Worm (Caenorhabditis elegans) whole organism, L1 larva: ENCODE measurements around the gene ZC302.3.

Experiments
- aha-1 ChIP-seq: fragments of 150-350 bp; optimal IDR thresholded peaks from 2 replicates; lab custom pipeline; 2014; ENCODE audit warnings: missing biosample characterization, missing genetic modification characterization
- blmp-1 ChIP-seq: fragments of 150-350 bp; optimal IDR thresholded peaks from 2 replicates; lab custom pipeline; 2014; ENCODE audit warnings: missing biosample characterization, missing genetic modification characterization
- ceh-63 ChIP-seq: fragments of 200-800 bp; sonication (Bioruptor generic); optimal IDR thresholded peaks from 2 replicates; lab custom pipeline; 2018; ENCODE audit warnings: mild to moderate bottlenecking, missing genetic modification characterization, missing compliant biosample characterization
- ceh-8 ChIP-seq: fragments of 200-800 bp; sonication (Bioruptor generic); optimal IDR thresholded peaks from 2 replicates; lab custom pipeline; 2018; ENCODE audit warnings: mild to moderate bottlenecking, missing genetic modification characterization, moderate library complexity, missing compliant biosample characterization
- ceh-82 ChIP-seq, 3 experiments: fragments of 150-350 bp in 1 of 3; sonication (generic microtip) in 2 of 3; optimal IDR thresholded peaks; 2 replicates each; lab custom pipeline; 2014 to 2017; ENCODE audit warnings: missing biosample characterization in 3 of 3, missing genetic modification characterization in 3 of 3
- dpl-1 ChIP-seq, 3 experiments: fragments of 150-350 bp in 2 of 3; sonication (generic microtip) in 1 of 3; optimal IDR thresholded peaks; 2 replicates each; lab custom pipeline; 2014 to 2017; ENCODE audit warnings: missing biosample characterization in 3 of 3, missing genetic modification characterization in 3 of 3, missing genetic modification reagents in 3 of 3
- efl-1 ChIP-seq, 4 experiments: fragments of 150-350 bp; optimal IDR thresholded peaks in 3 of 4; peaks in 1 of 4; 1 replicate in 1 of 4; 2 replicates in 3 of 4; lab custom pipeline; 2014; ENCODE audit warnings: missing biosample characterization in 2 of 4, missing genetic modification characterization in 2 of 4, missing genetic modification reagents in 2 of 4
- efl-3 ChIP-seq: fragments of 200-800 bp; sonication (Bioruptor generic); optimal IDR thresholded peaks from 2 replicates; lab custom pipeline; 2018; ENCODE audit warnings: mild to moderate bottlenecking, missing genetic modification characterization, missing compliant biosample characterization
- elt-3 ChIP-seq, 6 experiments: fragments of 150-350 bp in 1 of 6; sonication (generic microtip); optimal IDR thresholded peaks; 2 replicates each; lab custom pipeline; 2017 to 2018; ENCODE audit warnings: missing biosample characterization in 6 of 6, missing genetic modification characterization in 6 of 6, inconsistent platforms in 1 of 6
- fkh-10 ChIP-seq: sonication (generic microtip); optimal IDR thresholded peaks from 2 replicates; lab custom pipeline; 2017; ENCODE audit warnings: missing biosample characterization, missing genetic modification reagents, missing genetic modification characterization
- fkh-4 ChIP-seq: sonication (generic microtip); optimal IDR thresholded peaks from 2 replicates; lab custom pipeline; 2016; ENCODE audit warnings: missing compliant biosample characterization, missing genetic modification characterization, borderline replicate concordance
- fos-1 ChIP-seq: fragments of 150-350 bp; optimal IDR thresholded peaks from 2 replicates; lab custom pipeline; 2014; ENCODE audit warnings: missing biosample characterization, missing genetic modification characterization
- hlh-4 ChIP-seq: sonication (generic microtip); optimal IDR thresholded peaks from 2 replicates; lab custom pipeline; 2016; ENCODE audit warnings: mild to moderate bottlenecking, missing genetic modification characterization, missing compliant biosample characterization
- lin-13 ChIP-seq: fragments of 150-350 bp; optimal IDR thresholded peaks from 2 replicates; lab custom pipeline; 2014; ENCODE audit warnings: missing biosample characterization, missing genetic modification reagents, missing genetic modification characterization
- lin-14 ChIP-seq: fragments of 200-800 bp; sonication (Bioruptor generic); optimal IDR thresholded peaks from 2 replicates; lab custom pipeline; 2018; ENCODE audit warnings: mild to moderate bottlenecking, missing genetic modification characterization, moderate library complexity, missing compliant biosample characterization
- lin-15B ChIP-seq: fragments of 150-350 bp; sonication (generic microtip); optimal IDR thresholded peaks from 3 replicates; lab custom pipeline; 2014; ENCODE audit warnings: missing biosample characterization, missing genetic modification characterization
- lsy-2 ChIP-seq, 2 experiments: fragments of 150-350 bp; optimal IDR thresholded peaks; 2 replicates each; lab custom pipeline; 2014; ENCODE audit warnings: missing biosample characterization in 2 of 2, missing genetic modification characterization in 2 of 2
- mdl-1 ChIP-seq, 2 experiments: fragments of 150-350 bp; optimal IDR thresholded peaks; 2 replicates each; lab custom pipeline; 2014 to 2017; ENCODE audit warnings: missing biosample characterization in 2 of 2, missing genetic modification characterization in 2 of 2, inconsistent platforms in 1 of 2
- mep-1 ChIP-seq: fragments of 150-350 bp; optimal IDR thresholded peaks from 2 replicates; lab custom pipeline; 2014; ENCODE audit warnings: missing biosample characterization, missing genetic modification characterization
- nhr-11 ChIP-seq: fragments of 150-350 bp; optimal IDR thresholded peaks from 2 replicates; lab custom pipeline; 2014; ENCODE audit warnings: missing biosample characterization, missing genetic modification characterization
- nhr-20 ChIP-seq: sonication (generic microtip); optimal IDR thresholded peaks from 2 replicates; lab custom pipeline; 2016; ENCODE audit warnings: mild to moderate bottlenecking, missing genetic modification characterization, missing compliant biosample characterization
- nhr-28 ChIP-seq: fragments of 150-350 bp; optimal IDR thresholded peaks from 2 replicates; lab custom pipeline; 2014; ENCODE audit warnings: missing biosample characterization, missing genetic modification characterization
- nhr-71 ChIP-seq: sonication (generic microtip); optimal IDR thresholded peaks from 2 replicates; lab custom pipeline; 2016; ENCODE audit warnings: mild to moderate bottlenecking, missing genetic modification characterization, moderate library complexity, missing compliant biosample characterization
- nhr-76 ChIP-seq: sonication (generic microtip); optimal IDR thresholded peaks from 2 replicates; lab custom pipeline; 2017; ENCODE audit warnings: missing biosample characterization, missing genetic modification characterization
- nhr-77 ChIP-seq: fragments of 150-350 bp; optimal IDR thresholded peaks from 2 replicates; lab custom pipeline; 2014; ENCODE audit warnings: missing biosample characterization, missing genetic modification characterization
- nhr-85 ChIP-seq: sonication (generic microtip); peaks from one replicate; lab custom pipeline; 2016; ENCODE audit warnings: missing genetic modification characterization, inconsistent platforms, missing compliant biosample characterization
- pag-3 ChIP-seq: sonication (generic microtip); optimal IDR thresholded peaks from 2 replicates; lab custom pipeline; 2017; ENCODE audit warnings: missing genetic modification characterization, mild to moderate bottlenecking, missing compliant biosample characterization, antibody characterized with exemption, borderline replicate concordance; ENCODE audit not compliant: insufficient read depth
- pqm-1 ChIP-seq: sonication (generic microtip); optimal IDR thresholded peaks from 3 replicates; lab custom pipeline; 2017; ENCODE audit warnings: missing biosample characterization, missing genetic modification characterization
- rnt-1 ChIP-seq: sonication (generic microtip); optimal IDR thresholded peaks from 2 replicates; lab custom pipeline; 2016; ENCODE audit warnings: mild to moderate bottlenecking, missing genetic modification characterization, moderate library complexity, missing compliant biosample characterization
- skn-1 ChIP-seq: fragments of 150-350 bp; optimal IDR thresholded peaks from 2 replicates; lab custom pipeline; 2014; ENCODE audit warnings: missing biosample characterization, missing genetic modification characterization
- snpc-4 ChIP-seq: fragments of 150-350 bp; optimal IDR thresholded peaks from 2 replicates; lab custom pipeline; 2014; ENCODE audit warnings: missing biosample characterization, missing genetic modification characterization
- snu-23 ChIP-seq: sonication (generic microtip); optimal IDR thresholded peaks from 2 replicates; lab custom pipeline; 2016; ENCODE audit warnings: missing genetic modification characterization, missing compliant biosample characterization
- sptf-1 ChIP-seq: fragments of 150-350 bp; optimal IDR thresholded peaks from 2 replicates; lab custom pipeline; 2014; ENCODE audit warnings: missing biosample characterization, missing genetic modification characterization
- sup-37 ChIP-seq: fragments of 200-800 bp; sonication (Bioruptor generic); optimal IDR thresholded peaks from 2 replicates; lab custom pipeline; 2018; ENCODE audit warnings: mild to moderate bottlenecking, missing genetic modification characterization, missing compliant biosample characterization
- tbx-2 ChIP-seq: sonication (generic microtip); optimal IDR thresholded peaks from 2 replicates; lab custom pipeline; 2016; ENCODE audit warnings: missing genetic modification characterization, missing compliant biosample characterization
- zag-1 ChIP-seq: fragments of 150-350 bp; optimal IDR thresholded peaks from 2 replicates; lab custom pipeline; 2014; ENCODE audit warnings: missing biosample characterization, missing genetic modification characterization
- zip-4 ChIP-seq: fragments of 200-800 bp; sonication (Bioruptor generic); optimal IDR thresholded peaks from 2 replicates; lab custom pipeline; 2018; ENCODE audit warnings: mild to moderate bottlenecking, missing genetic modification characterization, moderate library complexity, missing compliant biosample characterization

Gene ZC302.3

DNA sequence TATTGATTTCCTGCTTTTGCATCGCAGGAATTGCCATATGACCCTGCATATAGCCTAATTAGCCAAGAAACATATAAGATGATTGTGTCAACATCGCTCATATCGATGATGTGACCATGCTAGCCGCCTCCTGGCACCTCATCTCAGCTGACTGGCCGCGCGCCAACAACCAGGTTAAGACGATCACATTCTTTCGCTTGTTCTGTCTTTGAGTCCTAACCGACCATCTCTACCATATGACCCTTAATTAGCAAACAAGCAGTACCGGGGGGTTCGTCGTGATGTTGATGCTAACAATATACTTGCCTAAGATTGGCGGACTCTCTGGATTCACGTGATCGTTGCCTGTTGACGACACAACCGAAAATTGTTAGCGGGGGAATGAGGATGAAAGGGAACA, 18.7 kb downstream of the ZC302.3 start (continued):
- TF ChIP-seq nhr-85 (tag; lab: Kevin White, UChicago) (peak; percentile 86), lin-15B (tag; lab: Kevin White, UChicago) (no peak), skn-1 (tag; lab: Kevin White, UChicago) (no peak), zip-4 (GFP tag; lab: Kevin White, UChicago) (no peak), blmp-1 (peak; percentile 63), hlh-4 (tag; lab: Kevin White, UChicago) (no peak), ceh-63 (GFP tag; lab: Kevin White, UChicago) (no peak), ceh-82 (tag; optimal IDR thresholded peaks at IDR 0.05; lab: Kevin White, UChicago) (no peak), elt-3 (tag; optimal IDR thresholded peaks at IDR 0.05; lab: Kevin White, UChicago) (peak in 1 of 6 experiments; percentile 47), nhr-20 (peak; percentile 56), snpc-4 (tag; lab: Kevin White, UChicago) (no peak), pqm-1 (no peak), dpl-1 (GFP tag; optimal IDR thresholded peaks at IDR 0.05; lab: Kevin White, UChicago) (peak in 1 of 3 experiments; percentile 23)
- TF ChIP-seq, all 84 proteins: peak for 13

DNA sequence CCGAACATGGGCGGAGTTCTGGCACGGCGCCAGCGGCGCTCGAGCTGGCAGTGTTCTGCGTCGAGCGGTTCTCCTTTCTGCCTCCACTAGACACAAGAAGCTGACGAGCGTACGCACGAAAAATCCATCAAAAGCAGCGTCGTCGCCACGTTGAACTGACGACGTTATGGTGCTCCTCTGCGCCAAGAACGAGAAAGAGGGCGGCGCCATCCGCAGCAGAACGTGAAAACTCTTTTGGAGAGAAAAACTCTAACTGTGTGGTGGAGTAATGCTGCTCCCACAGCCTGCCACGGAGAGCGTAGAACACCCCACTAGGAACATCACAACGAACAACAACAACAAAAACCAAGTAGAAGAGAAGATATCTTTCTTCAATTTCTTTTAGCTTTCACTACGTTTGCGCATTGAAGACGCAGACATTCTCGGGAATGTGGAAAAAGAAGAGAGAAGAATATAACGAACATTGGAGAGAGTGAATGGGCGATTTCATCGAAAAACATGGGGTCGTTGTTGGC, 19.3 kb downstream of the ZC302.3 start:
- TF ChIP-seq nhr-77 (tag; lab: Kevin White, UChicago): no peak
- TF ChIP-seq mdl-1 (tag; optimal IDR thresholded peaks at IDR 0.05; lab: Kevin White, UChicago): peak in 1 of 2 experiments; percentile 19
- TF ChIP-seq fkh-10 (GFP tag; lab: Kevin White, UChicago): no peak
- peak in 1 of 6 experiments; percentile 12 for TF ChIP-seq elt-3 (tag; optimal IDR thresholded peaks at IDR 0.05; lab: Kevin White, UChicago)
- no peak for TF ChIP-seq zag-1 (tag; lab: Kevin White, UChicago)
- peak in 1 of 2 experiments; percentile 37 for TF ChIP-seq lsy-2 (tag; optimal IDR thresholded peaks at IDR 0.05; lab: Kevin White, UChicago)
- TF ChIP-seq efl-3 (GFP tag; lab: Kevin White, UChicago): no peak
- peak in 1 of 3 experiments; percentile 3 for TF ChIP-seq ceh-82 (tag; optimal IDR thresholded peaks at IDR 0.05; lab: Kevin White, UChicago)
- TF ChIP-seq aha-1 (tag; lab: Kevin White, UChicago): no peak
- no peak for TF ChIP-seq snpc-4 (tag; lab: Kevin White, UChicago)
- no peak for TF ChIP-seq fos-1 (tag; lab: Kevin White, UChicago)
- peak; percentile 20 for TF ChIP-seq snu-23
- TF ChIP-seq pag-3: peak; percentile 48
- TF ChIP-seq sptf-1 (tag; lab: Kevin White, UChicago): no peak
- peak; percentile 99 for TF ChIP-seq blmp-1
- no peak for TF ChIP-seq nhr-28 (tag; lab: Kevin White, UChicago)
- no peak for TF ChIP-seq nhr-20
- no peak for TF ChIP-seq ceh-8
- no peak for TF ChIP-seq lin-13 (GFP tag; lab: Kevin White, UChicago)
- no peak for TF ChIP-seq sup-37 (GFP tag; lab: Kevin White, UChicago)
- no peak for TF ChIP-seq nhr-76 (tag; lab: Kevin White, UChicago)
- peak; percentile 81 for TF ChIP-seq lin-14 (GFP tag; lab: Kevin White, UChicago)
- TF ChIP-seq nhr-71 (tag; lab: Kevin White, UChicago): no peak
- TF ChIP-seq rnt-1: peak; percentile 51
- no peak for TF ChIP-seq nhr-11 (tag; lab: Kevin White, UChicago)
- TF ChIP-seq efl-1 (optimal IDR thresholded peaks at IDR 0.05; lab: Kevin White, UChicago): no peak
- TF ChIP-seq efl-1 (GFP tag; optimal IDR thresholded peaks at IDR 0.05 in 1 of 2; lab: Kevin White, UChicago): no peak
- TF ChIP-seq lin-15B (tag; lab: Kevin White, UChicago): no peak
- no peak for TF ChIP-seq nhr-85 (tag; lab: Kevin White, UChicago)
- peak; percentile 39 for TF ChIP-seq mep-1 (tag; lab: Kevin White, UChicago)

DNA sequence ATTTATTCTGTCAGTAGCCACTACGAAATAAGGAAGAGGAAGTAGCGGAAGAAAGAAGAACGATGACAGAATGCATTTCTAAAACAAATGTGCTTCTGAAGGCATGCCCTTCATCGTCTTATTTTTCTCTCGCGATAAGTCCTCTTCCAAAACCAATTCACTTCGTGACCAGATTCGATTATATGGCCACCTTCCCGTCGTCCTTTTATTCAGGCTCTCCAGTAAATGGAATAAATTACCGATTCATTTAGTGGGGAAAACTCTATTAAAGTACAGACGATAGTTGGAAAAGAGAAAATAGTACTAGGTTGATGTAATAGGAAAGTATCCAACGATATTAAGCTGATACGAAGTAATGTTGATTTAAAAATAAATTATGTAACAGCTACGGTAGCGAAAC, 20.0 kb downstream of the ZC302.3 start:
- TF ChIP-seq fkh-4 (tag; lab: Kevin White, UChicago): no peak
- peak in 1 of 2 experiments; percentile 1 for TF ChIP-seq lsy-2 (tag; optimal IDR thresholded peaks at IDR 0.05; lab: Kevin White, UChicago)
- peak; percentile 63 for TF ChIP-seq lin-14 (GFP tag; lab: Kevin White, UChicago)
- TF ChIP-seq tbx-2 (tag; lab: Kevin White, UChicago): peak; percentile 33
